Fruit fly (Drosophila melanogaster): ENCODE data around the gene Mst27D.
A peak's percentile ranks its signal among the peaks of the same experiment; 100 is the strongest.

Gene Mst27D

DNA sequence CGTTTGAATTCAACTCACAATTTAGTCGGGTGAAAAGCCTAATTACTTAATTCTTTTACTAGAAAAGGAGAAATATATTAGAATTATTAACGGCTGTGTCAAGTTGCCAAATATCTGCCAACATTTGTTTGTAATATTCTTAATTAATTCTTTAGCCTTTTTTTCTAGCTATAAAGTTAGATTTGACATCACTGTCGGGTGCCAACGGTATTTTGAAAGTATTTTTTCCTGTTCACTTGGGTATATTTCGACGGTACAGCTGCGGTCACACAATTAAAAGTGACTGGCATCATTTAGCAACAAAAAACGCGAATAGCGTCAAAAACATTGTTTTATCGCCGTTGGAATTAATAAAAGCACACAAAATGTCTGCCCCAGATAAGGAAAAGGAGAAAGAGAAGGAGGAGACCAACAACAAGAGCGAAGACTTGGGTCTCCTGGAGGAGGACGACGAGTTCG is 3.1 kb upstream of the Mst27D start, which contains the start of gene Sem1 (continued):
- TF ChIP-seq CG33557 (GFP tag; optimal IDR thresholded peaks at IDR 0.05) (no peak), CG4328 (GFP tag; optimal IDR thresholded peaks at IDR 0.05) (no peak), ems (GFP tag; optimal IDR thresholded peaks at IDR 0.05) (no peak), HLH54F (GFP tag; optimal IDR thresholded peaks at IDR 0.05) (no peak), crol (GFP tag; IDR thresholded peaks at IDR 0.05) (no peak), oc (tag; optimal IDR thresholded peaks at IDR 0.05) (no peak), ham (GFP tag; IDR thresholded peaks at IDR 0.05) (no peak), CG9609 (GFP tag; optimal IDR thresholded peaks at IDR 0.05) (no peak), BEAF-32 (GFP tag; optimal IDR thresholded peaks at IDR 0.05) (peak; percentile 7), CG10267 (tag; optimal IDR thresholded peaks at IDR 0.05) (peak; percentile 11), CG3407 (GFP tag; optimal IDR thresholded peaks at IDR 0.05) (no peak), CG13287 (GFP tag; IDR thresholded peaks at IDR 0.05; ENCODE audit: partially characterized antibody) (peak; percentile 16), CG11398 (GFP tag; optimal IDR thresholded peaks at IDR 0.05) (no peak), CG17829 (tag; optimal IDR thresholded peaks at IDR 0.05) (peak; percentile 8), TFAM (GFP tag; optimal IDR thresholded peaks at IDR 0.05) (no peak), CG17328 (GFP tag; IDR thresholded peaks at IDR 0.05) (no peak), dati (GFP tag; IDR thresholded peaks at IDR 0.05) (no peak), zfh2 (GFP tag; optimal IDR thresholded peaks at IDR 0.05) (no peak), Dip3 (GFP tag; optimal IDR thresholded peaks at IDR 0.05) (no peak), CG13424 (tag; optimal IDR thresholded peaks at IDR 0.05) (no peak), CG7357 (GFP tag; IDR thresholded peaks at IDR 0.05) (no peak), CG17912 (GFP tag; optimal IDR thresholded peaks at IDR 0.05) (no peak), bowl (GFP tag; IDR thresholded peaks at IDR 0.05) (no peak), gce (GFP tag; IDR thresholded peaks at IDR 0.05) (no peak), Rx (GFP tag; IDR thresholded peaks at IDR 0.05) (no peak), CG30020 (tag; optimal IDR thresholded peaks at IDR 0.05) (peak; percentile 47), CG4617 (GFP tag; optimal IDR thresholded peaks at IDR 0.05; ENCODE audit: borderline replicate concordance) (peak; percentile 29), eyg (GFP tag; optimal IDR thresholded peaks at IDR 0.05) (no peak), CG14860 (GFP tag; IDR thresholded peaks at IDR 0.05; ENCODE audit: partially characterized antibody) (no peak), CG6654 (GFP tag; optimal IDR thresholded peaks at IDR 0.05) (no peak), Ssrp (tag; optimal IDR thresholded peaks at IDR 0.05) (no peak), mirr (GFP tag; optimal IDR thresholded peaks at IDR 0.05) (no peak), CG11723 (GFP tag; optimal IDR thresholded peaks at IDR 0.05) (no peak), Xrp1 (GFP tag; IDR thresholded peaks at IDR 0.05) (no peak), Nf-YA (GFP tag; IDR thresholded peaks at IDR 0.05) (no peak), Sry-δ (GFP tag; optimal IDR thresholded peaks at IDR 0.05) (no peak), CG2120 (GFP tag; optimal IDR thresholded peaks at IDR 0.05) (peak; percentile 22), CG7786 (GFP tag; optimal IDR thresholded peaks at IDR 0.05) (no peak), scrt (GFP tag; optimal IDR thresholded peaks at IDR 0.05) (no peak), CG17802 (tag; optimal IDR thresholded peaks at IDR 0.05) (no peak), CG9932 (GFP tag; IDR thresholded peaks at IDR 0.05) (peak; percentile 39; the same call in 1 of the 2 replicates), Hey (tag; optimal IDR thresholded peaks at IDR 0.05) (no peak), CG2875 (GFP tag; optimal IDR thresholded peaks at IDR 0.05) (no peak), YL-1 (GFP tag; optimal IDR thresholded peaks at IDR 0.05) (peak; percentile 31), Xbp1 (GFP tag; optimal IDR thresholded peaks at IDR 0.05) (no peak), CG12942 (GFP tag; optimal IDR thresholded peaks at IDR 0.05) (no peak), CG3838 (GFP tag; optimal IDR thresholded peaks at IDR 0.05) (no peak), pita (GFP tag; optimal IDR thresholded peaks at IDR 0.05) (no peak), CG10209 (GFP tag; optimal IDR thresholded peaks at IDR 0.05) (no peak), Sry-β (GFP tag; optimal IDR thresholded peaks at IDR 0.05) (peak; percentile 91), CG8944 (GFP tag; optimal IDR thresholded peaks at IDR 0.05) (no peak), ind (GFP tag; optimal IDR thresholded peaks at IDR 0.05) (no peak)

All from whole organism, embryonic.